Worm (Caenorhabditis elegans) whole organism, young adult: ENCODE data around the gene F54D10.4.
"Not testable (repeated sequence)": the region's sequence is repeated elsewhere in the genome, so short reads cannot be mapped to it uniquely, and the experiment has no call there.

Experiments
- B0019.2 ChIP-seq: fragments of 200-800 bp; sonication (Bioruptor generic); conservative IDR thresholded peaks from 2 replicates; pipeline ENCODE4 v1.3.6; 2022; ENCODE audit warnings: missing genetic modification reagents, missing genetic modification characterization, missing compliant biosample characterization
- B0035.1 ChIP-seq: sonication (generic microtip); optimal IDR thresholded peaks from 2 replicates; lab custom pipeline; 2016; ENCODE audit warnings: missing genetic modification characterization, mild to moderate bottlenecking, missing compliant biosample characterization, missing genotype, missing genetic modification reagents
- C06A6.2 ChIP-seq: fragments of 200-800 bp; sonication (Bioruptor generic); conservative IDR thresholded peaks from 2 replicates; pipeline ENCODE4 v1.3.6; 2022; ENCODE audit warnings: missing genetic modification characterization, missing compliant biosample characterization
- D2030.7 ChIP-seq: fragments of 200-800 bp; sonication (Bioruptor generic); IDR thresholded peaks from 2 replicates; pipeline ENCODE4 v1.3.6; 2022; ENCODE audit warnings: missing genetic modification reagents, missing genetic modification characterization, missing compliant biosample characterization
- F22D6.2 ChIP-seq: sonication (generic microtip); optimal IDR thresholded peaks from 2 replicates; lab custom pipeline; 2016; ENCODE audit warnings: mild to moderate bottlenecking, missing genetic modification characterization, missing compliant biosample characterization
- F33H1.4 ChIP-seq: fragments of 200-800 bp; sonication (Bioruptor generic); IDR thresholded peaks from 2 replicates; pipeline ENCODE4 v1.3.6; 2022; ENCODE audit warnings: missing genetic modification reagents, missing genetic modification characterization, missing compliant biosample characterization
- Y56A3A.18 ChIP-seq: fragments of 200-800 bp; sonication (Bioruptor generic); IDR thresholded peaks from 2 replicates; pipeline ENCODE4 v1.3.6; 2022; ENCODE audit warnings: missing genetic modification reagents, missing genetic modification characterization, missing compliant biosample characterization
- ZK185.1 ChIP-seq: sonication (generic microtip); optimal IDR thresholded peaks from 2 replicates; lab custom pipeline; 2016; ENCODE audit warnings: mild to moderate bottlenecking, missing genetic modification characterization, missing compliant biosample characterization; ENCODE audit not compliant: poor library complexity, severe bottlenecking
- aptf-3 ChIP-seq: fragments of 200-800 bp; sonication (Bioruptor generic); IDR thresholded peaks from 2 replicates; pipeline ENCODE4 v1.3.6; 2022; ENCODE audit warnings: missing genetic modification characterization, missing compliant biosample characterization
- bed-2 ChIP-seq: fragments of 200-800 bp; sonication (Bioruptor generic); IDR thresholded peaks from 2 replicates; pipeline ENCODE4 v1.3.6; 2022; ENCODE audit warnings: missing genetic modification reagents, missing genetic modification characterization, missing compliant biosample characterization
- dox-1 ChIP-seq: fragments of 200-800 bp; sonication (Bioruptor generic); IDR thresholded peaks from 2 replicates; pipeline ENCODE4 v1.3.6; 2022; ENCODE audit warnings: missing genetic modification reagents, missing genetic modification characterization, missing compliant biosample characterization
- egrh-3 ChIP-seq: fragments of 200-800 bp; sonication (Bioruptor generic); IDR thresholded peaks from 2 replicates; pipeline ENCODE4 v1.3.6; 2022; ENCODE audit warnings: missing genetic modification reagents, missing genetic modification characterization, missing compliant biosample characterization
- gei-17 ChIP-seq: fragments of 200-800 bp; sonication (Bioruptor generic); optimal IDR thresholded peaks from 2 replicates; lab custom pipeline; 2018; ENCODE audit warnings: mild to moderate bottlenecking, missing genetic modification characterization, missing compliant biosample characterization
- hmg-20 ChIP-seq: fragments of 200-800 bp; sonication (Bioruptor generic); IDR thresholded peaks from 2 replicates; pipeline ENCODE4 v1.3.6; 2022; ENCODE audit warnings: missing genetic modification reagents, missing genetic modification characterization, missing compliant biosample characterization
- let-526 ChIP-seq: fragments of 200-800 bp; sonication (Bioruptor generic); IDR thresholded peaks from 2 replicates; pipeline ENCODE4 v1.3.6; 2022; ENCODE audit warnings: missing genetic modification reagents, missing genetic modification characterization, missing compliant biosample characterization
- lin-40 ChIP-seq: sonication (generic microtip); optimal IDR thresholded peaks from 2 replicates; lab custom pipeline; 2016; ENCODE audit warnings: missing genetic modification characterization, mild to moderate bottlenecking, missing compliant biosample characterization, missing genotype, missing genetic modification reagents
- lin-54 ChIP-seq: fragments of 200-800 bp; sonication (Bioruptor generic); optimal IDR thresholded peaks from 2 replicates; lab custom pipeline; 2018; ENCODE audit warnings: mild to moderate bottlenecking, missing genetic modification characterization, missing compliant biosample characterization
- madf-8 ChIP-seq: fragments of 200-800 bp; sonication (Bioruptor generic); conservative IDR thresholded peaks from 2 replicates; pipeline ENCODE4 v1.3.6; 2022; ENCODE audit warnings: missing genetic modification reagents, missing genetic modification characterization, missing compliant biosample characterization
- mcd-1 ChIP-seq: fragments of 200-800 bp; sonication (Bioruptor generic); IDR thresholded peaks from 2 replicates; pipeline ENCODE4 v1.3.6; 2022; ENCODE audit warnings: missing genetic modification reagents, missing genetic modification characterization, missing compliant biosample characterization
- nfyb-1 ChIP-seq: fragments of 200-800 bp; sonication (Bioruptor generic); IDR thresholded peaks from 2 replicates; pipeline ENCODE4 v1.3.6; 2022; ENCODE audit warnings: missing genetic modification reagents, missing genetic modification characterization, missing compliant biosample characterization
- nhr-27 ChIP-seq: fragments of 200-800 bp; sonication (Bioruptor generic); optimal IDR thresholded peaks from 2 replicates; lab custom pipeline; 2018; ENCODE audit warnings: mild to moderate bottlenecking, missing genetic modification characterization, moderate library complexity, missing compliant biosample characterization
- nhr-80 ChIP-seq: sonication (generic microtip); optimal IDR thresholded peaks from 2 replicates; lab custom pipeline; 2016; ENCODE audit warnings: missing genetic modification characterization, missing compliant biosample characterization
- nhr-90 ChIP-seq: sonication (generic microtip); optimal IDR thresholded peaks from 2 replicates; lab custom pipeline; 2016; ENCODE audit warnings: missing genotype, mild to moderate bottlenecking, missing genetic modification characterization, missing compliant biosample characterization
- rcor-1 ChIP-seq: fragments of 200-800 bp; sonication (Bioruptor generic); IDR thresholded peaks from 2 replicates; pipeline ENCODE4 v1.3.6; 2022; ENCODE audit warnings: missing genetic modification reagents, missing genetic modification characterization, missing compliant biosample characterization
- rpc-1 ChIP-seq, 2 experiments: fragments of 150-350 bp in 1 of 2; sonication (generic microtip) in 1 of 2; optimal IDR thresholded peaks; 2 replicates each; lab custom pipeline; 2014 to 2018; ENCODE audit warnings: missing biosample characterization in 1 of 2, missing genetic modification characterization in 1 of 2, missing genetic modification reagents in 1 of 2, missing genotype in 1 of 2
- sea-2 ChIP-seq: fragments of 200-800 bp; sonication (Bioruptor generic); IDR thresholded peaks from 2 replicates; pipeline ENCODE4 v1.3.6; 2022; ENCODE audit warnings: missing genetic modification characterization, missing compliant biosample characterization
- snpc-3.4 ChIP-seq: sonication (generic microtip); optimal IDR thresholded peaks from 2 replicates; lab custom pipeline; 2017; ENCODE audit warnings: missing genetic modification characterization, mild to moderate bottlenecking, missing compliant biosample characterization, antibody characterized with exemption, moderate library complexity, missing genotype, missing genetic modification reagents
- tbp1 ChIP-seq: fragments of 200-800 bp; sonication (Bioruptor generic); optimal IDR thresholded peaks from 2 replicates; lab custom pipeline; 2018; ENCODE audit warnings: mild to moderate bottlenecking, missing genetic modification characterization, missing compliant biosample characterization
- zfh-2 ChIP-seq: fragments of 200-800 bp; sonication (Bioruptor generic); conservative IDR thresholded peaks from 2 replicates; pipeline ENCODE4 v1.3.6; 2022; ENCODE audit warnings: missing genetic modification reagents, missing genetic modification characterization, missing compliant biosample characterization
- zim-3 ChIP-seq: sonication (generic microtip); optimal IDR thresholded peaks from 2 replicates; lab custom pipeline; 2017; ENCODE audit warnings: mild to moderate bottlenecking, missing genetic modification characterization, moderate library complexity, missing compliant biosample characterization
- ztf-22 ChIP-seq: fragments of 200-800 bp; sonication (Bioruptor generic); optimal IDR thresholded peaks from 2 replicates; lab custom pipeline; 2018; ENCODE audit warnings: mild to moderate bottlenecking, missing genetic modification characterization, moderate library complexity, missing compliant biosample characterization
- ztf-6 ChIP-seq: fragments of 200-800 bp; sonication (Bioruptor generic); IDR thresholded peaks from 2 replicates; pipeline ENCODE4 v1.3.6; 2022; ENCODE audit warnings: missing genetic modification reagents, missing genetic modification characterization, missing compliant biosample characterization

F54D10.4 gene

DNA sequence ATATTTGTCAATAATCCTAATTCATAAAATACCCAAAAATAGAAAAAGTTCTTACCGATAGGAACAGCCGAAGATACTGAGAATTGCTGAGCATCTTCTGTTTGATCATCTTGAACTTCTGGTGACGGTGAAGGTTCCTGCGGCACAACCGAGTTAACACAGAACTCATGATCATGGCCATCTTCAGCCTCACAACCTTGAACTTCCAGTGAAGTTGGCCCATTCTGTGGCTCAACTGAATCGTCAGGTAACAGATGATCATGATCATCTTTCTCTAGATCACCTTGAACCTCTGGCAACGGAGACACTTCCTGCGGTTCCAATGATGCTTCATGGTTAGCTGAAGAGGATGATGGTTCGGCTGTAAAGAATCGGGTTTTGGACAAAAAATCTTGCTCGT lies 35.2 kb downstream of the F54D10.4 start:
- TF ChIP-seq sea-2 = no peak
- TF ChIP-seq nhr-80 = no peak
- TF ChIP-seq dox-1 (GFP tag; lab: Robert Waterston, UW) = no peak
- TF ChIP-seq hmg-20 (GFP tag; lab: Robert Waterston, UW) = no peak
- no peak for TF ChIP-seq ZK185.1 (tag; lab: Kevin White, UChicago)
- no peak for TF ChIP-seq mcd-1 (GFP tag; lab: Robert Waterston, UW)
- no peak for TF ChIP-seq nhr-27
- no peak for TF ChIP-seq B0035.1 (tag; lab: Kevin White, UChicago)
- TF ChIP-seq zfh-2 = no peak
- TF ChIP-seq nhr-90 (tag; lab: Kevin White, UChicago) = no peak
- TF ChIP-seq tbp1 (GFP tag; lab: Kevin White, UChicago) = no peak
- TF ChIP-seq ztf-22 = no peak

DNA sequence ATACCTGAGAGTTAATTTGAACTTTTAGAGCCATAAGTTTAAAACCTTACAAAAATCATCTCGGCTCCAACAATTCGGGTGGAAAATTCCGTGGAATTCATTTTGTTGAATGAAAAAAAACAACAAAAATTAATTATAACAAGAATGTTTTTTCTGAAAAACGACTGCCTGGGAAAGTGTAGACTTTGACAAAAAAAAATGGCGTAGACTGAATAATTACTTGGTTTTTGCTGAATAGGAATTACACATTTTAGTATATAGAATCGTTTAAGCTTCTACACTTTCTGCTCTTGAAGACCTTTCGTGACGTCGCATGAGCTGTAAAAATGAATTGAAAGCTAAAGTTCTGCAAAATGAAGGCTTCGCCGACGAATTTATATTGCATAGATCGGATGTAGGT lies 42.4 kb downstream of the F54D10.4 start, which contains the start of gene srx-112:
TSS of gene srx-112 (minus strand) at position 101 of the 400 bp plus-strand sequence.
- no peak for TF ChIP-seq B0019.2 (GFP tag; lab: Robert Waterston, UW)
- no peak for TF ChIP-seq bed-2 (GFP tag; lab: Robert Waterston, UW)
- no peak for TF ChIP-seq D2030.7 (GFP tag; lab: Robert Waterston, UW)
- no peak for TF ChIP-seq F22D6.2 (tag; lab: Kevin White, UChicago)
- no peak for TF ChIP-seq mcd-1 (GFP tag; lab: Robert Waterston, UW)
- no peak for TF ChIP-seq sea-2
- TF ChIP-seq let-526 = no peak
- no peak for TF ChIP-seq egrh-3 (GFP tag; lab: Robert Waterston, UW)
- TF ChIP-seq lin-54 (GFP tag; lab: Kevin White, UChicago) = no peak
- TF ChIP-seq, all 124 proteins: peak for 0

DNA sequence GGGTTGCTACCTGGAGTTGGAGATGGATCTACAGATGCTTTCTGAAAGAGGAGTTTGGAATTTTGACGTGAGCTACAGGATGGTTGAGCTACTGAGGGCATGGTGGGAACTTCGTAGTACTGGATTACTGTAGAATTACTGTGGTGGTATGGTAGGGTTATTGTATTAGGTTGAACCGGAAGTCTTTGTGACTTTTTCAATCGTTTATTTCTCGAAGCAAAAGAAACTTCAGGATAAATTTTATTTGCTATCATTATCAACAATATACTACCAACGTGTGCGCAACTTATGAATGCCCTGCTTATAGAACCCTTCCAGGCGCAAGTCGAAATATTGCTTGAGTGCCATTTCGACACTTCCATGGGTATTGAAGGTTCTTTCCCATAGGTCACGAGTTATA lies 45.3 kb downstream of the F54D10.4 start, which contains the start of gene T24E12.6:
TSS of gene T24E12.6 (minus strand) at position 101 of the 400 bp plus-strand sequence.
- not testable (repeated sequence) for TF ChIP-seq snpc-3.4; madf-8; gei-17 (GFP tag; lab: Kevin White, UChicago)

DNA sequence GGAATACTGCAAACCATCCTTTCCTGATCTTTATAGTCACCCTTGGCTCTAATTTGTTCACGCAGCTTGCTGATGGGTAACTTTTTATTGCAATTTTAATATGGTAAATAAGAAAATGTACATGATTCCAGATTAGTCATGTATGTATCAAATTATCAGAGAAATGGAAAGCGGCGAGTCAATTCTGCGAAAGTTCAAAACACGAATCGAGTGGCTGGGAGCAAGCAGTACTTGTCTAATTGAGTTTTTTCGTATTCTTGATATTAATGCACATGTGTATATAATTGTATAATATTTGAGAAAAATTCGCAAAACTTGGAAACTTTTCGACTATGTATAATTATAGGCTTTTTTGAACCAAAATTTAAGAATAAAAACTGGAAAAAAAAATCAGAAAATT lies 47.9 kb downstream of the F54D10.4 start, which contains the start of gene T24E12.12:
TSS of gene T24E12.12 (plus strand) at position 281 of the 400 bp plus-strand sequence.
- TF ChIP-seq C06A6.2 (GFP tag; lab: Robert Waterston, UW) (no peak), F33H1.4 (GFP tag; lab: Robert Waterston, UW) (no peak), Y56A3A.18 (GFP tag; lab: Robert Waterston, UW) (no peak), snpc-3.4 (no peak), lin-40 (tag; lab: Kevin White, UChicago) (no peak), ztf-6 (no peak), aptf-3 (GFP tag; lab: Robert Waterston, UW) (no peak), rcor-1 (GFP tag; lab: Robert Waterston, UW) (no peak), nhr-27 (no peak)

DNA sequence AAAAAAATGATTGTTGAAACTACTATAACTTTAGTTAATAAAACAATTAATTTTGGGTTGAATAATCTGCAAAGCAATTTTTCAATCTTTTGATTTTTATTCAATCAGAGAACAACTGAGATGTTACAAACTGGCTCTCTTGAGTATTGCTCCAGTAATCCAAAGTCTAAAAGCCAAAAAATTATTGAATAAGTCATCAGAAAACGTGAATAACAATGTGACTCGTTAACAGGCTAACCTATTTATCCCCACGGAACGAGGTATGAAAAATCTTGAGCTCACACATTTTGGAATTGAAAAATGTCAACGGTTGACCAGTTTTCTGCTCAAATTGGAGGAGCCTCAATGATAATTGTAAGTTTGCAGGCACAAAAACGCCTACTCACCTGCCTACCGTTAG lies 49.4 kb downstream of the F54D10.4 start, which contains the start of gene srx-111:
TSS of gene srx-111 (plus strand) at position 301 of the 400 bp plus-strand sequence.
- no peak for TF ChIP-seq zim-3 (tag; lab: Kevin White, UChicago)
- no peak for TF ChIP-seq rpc-1 (optimal IDR thresholded peaks at IDR 0.05; lab: Kevin White, UChicago)
- no peak for TF ChIP-seq rpc-1 (tag; optimal IDR thresholded peaks at IDR 0.05; lab: Kevin White, UChicago)
- no peak for TF ChIP-seq nfyb-1 (GFP tag; lab: Robert Waterston, UW)
